Fruit fly (Drosophila melanogaster) whole organism, adult: ENCODE measurements around the gene Qsox4.

ENCODE experiments used
- CG11617 ChIP-seq: fragments of 200-800 bp; sonication (Bioruptor generic); optimal IDR thresholded peaks from 2 replicates; lab custom pipeline; 2017; ENCODE audit warnings: mild to moderate bottlenecking, missing biosample characterization, missing genetic modification reagents, missing genetic modification characterization
- CG33017 ChIP-seq: fragments of 200-800 bp; sonication (Bioruptor generic); optimal IDR thresholded peaks from 2 replicates; lab custom pipeline; 2018; ENCODE audit warnings: missing biosample characterization, mild to moderate bottlenecking, missing genetic modification characterization, moderate library complexity
- Clk ChIP-seq: fragments of 200-800 bp; sonication (Bioruptor generic); optimal IDR thresholded peaks from 2 replicates; lab custom pipeline; 2017; ENCODE audit warnings: missing biosample characterization, missing genetic modification characterization
- bab1 ChIP-seq: fragments of 200-800 bp; sonication (Bioruptor generic); optimal IDR thresholded peaks from 3 replicates; lab custom pipeline; 2019; ENCODE audit warnings: missing biosample characterization, mild to moderate bottlenecking, missing genetic modification characterization, moderate library complexity
- cic ChIP-seq: fragments of 200-800 bp; sonication (Bioruptor generic); optimal IDR thresholded peaks from 2 replicates; lab custom pipeline; 2017; ENCODE audit warnings: missing biosample characterization, mild to moderate bottlenecking, missing genetic modification characterization, moderate library complexity
- cnc ChIP-seq, 2 experiments: fragments of >200 bp; optimal IDR thresholded peaks; 2 replicates each; lab custom pipeline; 2017
- kay ChIP-seq: fragments of 200-800 bp; sonication (Bioruptor generic); peaks from one replicate; lab custom pipeline; 2016; ENCODE audit warnings: missing biosample characterization, missing genetic modification characterization, borderline replicate concordance
- toe ChIP-seq: fragments of 200-800 bp; sonication (Bioruptor generic); optimal IDR thresholded peaks from 2 replicates; lab custom pipeline; 2016; ENCODE audit warnings: missing biosample characterization, missing genetic modification characterization

DNA sequence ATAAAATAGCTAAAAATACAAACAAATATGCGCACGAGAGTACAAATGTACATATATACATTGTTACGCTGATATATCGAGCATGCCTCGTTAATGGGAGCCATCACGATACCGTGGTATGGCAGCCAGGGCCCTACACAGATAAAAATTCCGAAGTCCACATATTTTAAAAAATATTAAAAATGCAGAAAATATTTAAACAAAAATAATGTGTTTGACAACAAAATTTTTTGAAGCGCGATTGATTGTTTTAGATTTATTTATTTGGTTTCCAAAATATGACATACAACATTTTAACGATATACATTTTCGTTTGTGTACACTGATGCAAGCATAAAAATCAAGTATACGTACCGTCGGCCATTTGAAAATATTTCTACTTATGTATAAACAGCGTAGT is 24.2 kb downstream of the Qsox4 start:
- TF ChIP-seq bab1 (GFP tag; lab: Kevin White, UChicago) (peak; percentile 20), cnc (optimal IDR thresholded peaks at IDR 0.05; lab: Kevin White, UChicago) (no peak), Clk (GFP tag; lab: Kevin White, UChicago) (no peak), CG11617 (GFP tag; lab: Kevin White, UChicago) (peak; percentile 69), kay (peak; percentile 88), toe (GFP tag; lab: Kevin White, UChicago) (peak; percentile 67), cic (no peak), CG33017 (tag; lab: Kevin White, UChicago) (peak; percentile 87)
